Worm (Caenorhabditis elegans) whole organism, L4 larva: ENCODE results near the gene W03C9.6.

Experiments used
- ama-1 ChIP-seq: fragments of 150-350 bp; optimal IDR thresholded peaks from 2 replicates; lab custom pipeline; 2014; ENCODE audit warnings: inconsistent platforms, mixed read lengths
- daf-19 ChIP-seq: fragments of 200-800 bp; sonication (Bioruptor generic); conservative IDR thresholded peaks from 2 replicates; pipeline ENCODE4 v1.3.6; 2022; ENCODE audit warnings: missing genetic modification characterization, missing compliant biosample characterization
- lin-1 ChIP-seq: fragments of 200-800 bp; sonication (Bioruptor generic); IDR thresholded peaks from 2 replicates; pipeline ENCODE4 v1.3.6; 2022; ENCODE audit warnings: missing genetic modification reagents, missing genetic modification characterization, missing compliant biosample characterization
- nhr-11 ChIP-seq: fragments of 150-350 bp; optimal IDR thresholded peaks from 2 replicates; lab custom pipeline; 2014; ENCODE audit warnings: missing biosample characterization, missing genetic modification characterization
- nhr-237 ChIP-seq: sonication (generic microtip); optimal IDR thresholded peaks from 2 replicates; lab custom pipeline; 2017; ENCODE audit warnings: missing biosample characterization, missing genetic modification characterization
- nhr-76 ChIP-seq: fragments of 150-350 bp; optimal IDR thresholded peaks from 2 replicates; lab custom pipeline; 2014; ENCODE audit warnings: missing biosample characterization, missing genetic modification characterization
- skn-1 ChIP-seq: fragments of 150-350 bp; optimal IDR thresholded peaks from 2 replicates; lab custom pipeline; 2014; ENCODE audit warnings: missing biosample characterization, missing genetic modification characterization
- snpc-1.2 ChIP-seq: fragments of 200-800 bp; sonication (Bioruptor generic); IDR thresholded peaks from 2 replicates; pipeline ENCODE4 v1.3.6; 2022; ENCODE audit warnings: missing genetic modification reagents, missing genetic modification characterization, missing compliant biosample characterization
- snpc-4 ChIP-seq: fragments of 150-350 bp; optimal IDR thresholded peaks from 2 replicates; lab custom pipeline; 2014; ENCODE audit warnings: missing biosample characterization, missing genetic modification characterization
- zag-1 ChIP-seq: fragments of 150-350 bp; optimal IDR thresholded peaks from 2 replicates; lab custom pipeline; 2014; ENCODE audit warnings: missing biosample characterization, missing genetic modification characterization
- ztf-11 ChIP-seq: fragments of 150-350 bp; optimal IDR thresholded peaks from 2 replicates; lab custom pipeline; 2014; ENCODE audit warnings: missing biosample characterization, missing genetic modification characterization

DNA sequence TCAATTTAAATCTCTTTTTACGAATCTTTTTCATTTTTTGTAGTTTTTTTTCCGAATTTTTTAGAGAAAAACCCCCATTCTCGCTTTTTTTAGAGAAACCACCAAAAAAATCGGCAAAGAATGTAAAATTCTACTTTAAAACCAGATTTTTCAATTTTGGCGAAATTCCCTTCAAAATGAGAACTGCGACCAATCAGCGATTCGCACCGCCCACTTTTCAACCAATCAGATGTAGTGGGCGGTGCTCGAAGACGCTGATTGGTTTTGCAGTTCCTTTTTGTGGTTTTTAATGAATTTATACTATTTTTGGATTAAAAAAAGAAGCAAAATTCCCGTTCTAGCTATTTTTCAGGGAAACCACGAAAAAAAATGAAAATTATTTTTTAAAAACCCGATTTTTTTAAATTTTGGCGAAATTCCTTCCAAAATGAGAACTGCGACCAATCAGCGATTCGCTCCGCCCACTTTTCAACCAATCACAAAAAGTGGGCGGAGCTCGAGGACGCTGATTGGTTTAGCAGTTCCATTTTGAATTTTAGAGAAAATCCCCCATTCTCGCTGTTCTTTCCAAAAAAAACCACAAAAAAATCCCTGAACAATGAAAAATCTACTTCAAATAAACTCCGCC, 16.8 kb downstream of the W03C9.6 start:
- TF ChIP-seq nhr-237 (no peak), nhr-76 (no peak), ama-1 (lab: Kevin White, UChicago) (no peak), nhr-11 (tag; lab: Kevin White, UChicago) (no peak), skn-1 (tag; lab: Kevin White, UChicago) (no peak), snpc-1.2 (GFP tag; lab: Robert Waterston, UW) (no peak), zag-1 (tag; lab: Kevin White, UChicago) (no peak), snpc-4 (tag; lab: Kevin White, UChicago) (no peak), daf-19 (no peak), ztf-11 (tag; lab: Kevin White, UChicago) (no peak), lin-1 (GFP tag; lab: Robert Waterston, UW) (no peak)
